Fruit fly (Drosophila melanogaster) whole organism: ENCODE measurements around the gene miple1.

Experiments used
- CG8478 ChIP-seq: fragments of >200 bp; optimal IDR thresholded peaks from 2 replicates; lab custom pipeline; 2018; ENCODE audit warnings: inconsistent platforms
- pan ChIP-seq: fragments of >200 bp; optimal IDR thresholded peaks from 2 replicates; lab custom pipeline; 2017
- psq ChIP-seq: fragments of >200 bp; optimal IDR thresholded peaks from 2 replicates; lab custom pipeline; 2017
- usp ChIP-seq: fragments of >200 bp; optimal IDR thresholded peaks from 2 replicates; lab custom pipeline; 2017; ENCODE audit warnings: missing biosample characterization, missing genetic modification characterization, mixed read lengths

dm6 chr3L:270760-271500 is 3.8 kb downstream of the miple1 start, which contains the start of gene miple2:
- TF ChIP-seq pan (lab: Kevin White, UChicago) (no peak), psq (lab: Kevin White, UChicago) (no peak), usp (no peak), CG8478 (lab: Kevin White, UChicago) (no peak)
